Worm (Caenorhabditis elegans): ENCODE measurements around the gene F44A6.5.

ce11 chrX:10238146-10238749, 19.5 kb upstream of the F44A6.5 start:
- TF ChIP-seq ama-1 (optimal IDR thresholded peaks at IDR 0.05) (no peak), nhr-129 (tag; optimal IDR thresholded peaks at IDR 0.05) (no peak), lin-39 (tag; optimal IDR thresholded peaks at IDR 0.05) (no peak), elt-1 (tag; optimal IDR thresholded peaks at IDR 0.05) (no peak)
